Worm (Caenorhabditis elegans) whole organism, young adult: Measurements from ENCODE around the gene dib-1.

Experiments
- B0035.1 ChIP-seq: sonication (generic microtip); optimal IDR thresholded peaks from 2 replicates; lab custom pipeline; 2016; ENCODE audit warnings: missing genetic modification characterization, mild to moderate bottlenecking, missing compliant biosample characterization, missing genotype, missing genetic modification reagents
- C06A6.2 ChIP-seq: fragments of 200-800 bp; sonication (Bioruptor generic); conservative IDR thresholded peaks from 2 replicates; pipeline ENCODE4 v1.3.6; 2022; ENCODE audit warnings: missing genetic modification characterization, missing compliant biosample characterization
- C17E4.6 ChIP-seq: fragments of 200-800 bp; sonication (Bioruptor generic); IDR thresholded peaks from 2 replicates; pipeline ENCODE4 v1.3.6; 2022; ENCODE audit warnings: missing genetic modification reagents, missing genetic modification characterization, missing compliant biosample characterization
- D2030.7 ChIP-seq: fragments of 200-800 bp; sonication (Bioruptor generic); IDR thresholded peaks from 2 replicates; pipeline ENCODE4 v1.3.6; 2022; ENCODE audit warnings: missing genetic modification reagents, missing genetic modification characterization, missing compliant biosample characterization
- F10E7.11 ChIP-seq: sonication (generic microtip); optimal IDR thresholded peaks from 2 replicates; lab custom pipeline; 2017; ENCODE audit warnings: mild to moderate bottlenecking, missing genetic modification characterization, moderate library complexity, missing compliant biosample characterization
- F37B4.10 ChIP-seq: fragments of 200-800 bp; sonication (Bioruptor generic); IDR thresholded peaks from 2 replicates; pipeline ENCODE4 v1.3.6; 2022; ENCODE audit warnings: missing genetic modification characterization, missing compliant biosample characterization
- F39B2.1 ChIP-seq: fragments of 200-800 bp; sonication (Bioruptor generic); IDR thresholded peaks from 2 replicates; pipeline ENCODE4 v1.3.6; 2022; ENCODE audit warnings: missing genetic modification reagents, missing genetic modification characterization, missing compliant biosample characterization
- F55B11.4 ChIP-seq: sonication (generic microtip); optimal IDR thresholded peaks from 2 replicates; lab custom pipeline; 2016; ENCODE audit warnings: missing compliant biosample characterization, missing genetic modification characterization, borderline replicate concordance; ENCODE audit not compliant: insufficient read depth
- F57A8.1 ChIP-seq: fragments of 200-800 bp; sonication (Bioruptor generic); optimal IDR thresholded peaks from 2 replicates; lab custom pipeline; 2018; ENCODE audit warnings: mild to moderate bottlenecking, missing genetic modification characterization, moderate library complexity, missing compliant biosample characterization
- F57C9.4 ChIP-seq: sonication (generic microtip); optimal IDR thresholded peaks from 2 replicates; lab custom pipeline; 2017; ENCODE audit warnings: mild to moderate bottlenecking, missing genetic modification characterization, missing compliant biosample characterization
- Y53G8AR.9 ChIP-seq: fragments of 200-800 bp; sonication (Bioruptor generic); conservative IDR thresholded peaks from 2 replicates; pipeline ENCODE4 v1.3.6; 2022; ENCODE audit warnings: missing genetic modification reagents, missing genetic modification characterization, missing compliant biosample characterization
- Y67H2A.10 ChIP-seq: fragments of 200-800 bp; sonication (Bioruptor generic); conservative IDR thresholded peaks from 2 replicates; pipeline ENCODE4 v1.3.6; 2022; ENCODE audit warnings: missing genetic modification reagents, missing genetic modification characterization, missing compliant biosample characterization
- attf-3 ChIP-seq: fragments of 200-800 bp; sonication (Bioruptor generic); conservative IDR thresholded peaks from 2 replicates; pipeline ENCODE4 v1.3.6; 2022; ENCODE audit warnings: missing genetic modification reagents, missing genetic modification characterization, missing compliant biosample characterization
- bed-1 ChIP-seq: fragments of 200-800 bp; sonication (Bioruptor generic); IDR thresholded peaks from 2 replicates; pipeline ENCODE4 v1.3.6; 2022; ENCODE audit warnings: missing genetic modification reagents, missing genetic modification characterization, missing compliant biosample characterization
- cebp-2 ChIP-seq: fragments of 200-800 bp; sonication (Bioruptor generic); IDR thresholded peaks from 2 replicates; pipeline ENCODE4 v1.3.6; 2022; ENCODE audit warnings: missing genetic modification characterization, missing compliant biosample characterization
- ceh-27 ChIP-seq: fragments of 200-800 bp; sonication (Bioruptor generic); optimal IDR thresholded peaks from 2 replicates; lab custom pipeline; 2018; ENCODE audit warnings: mild to moderate bottlenecking, missing genetic modification characterization, moderate library complexity, missing compliant biosample characterization
- ceh-40 ChIP-seq: fragments of 200-800 bp; sonication (Bioruptor generic); IDR thresholded peaks from 2 replicates; pipeline ENCODE4 v1.3.6; 2022; ENCODE audit warnings: missing genetic modification characterization, missing compliant biosample characterization
- ceh-79 ChIP-seq: sonication (generic microtip); optimal IDR thresholded peaks from 2 replicates; lab custom pipeline; 2017; ENCODE audit warnings: mild to moderate bottlenecking, missing genetic modification characterization, missing compliant biosample characterization
- chd-7 ChIP-seq: sonication (generic microtip); optimal IDR thresholded peaks from 2 replicates; lab custom pipeline; 2016; ENCODE audit warnings: mild to moderate bottlenecking, missing genetic modification characterization, moderate library complexity, missing compliant biosample characterization
- efl-1 ChIP-seq: fragments of 150-350 bp; optimal IDR thresholded peaks from 2 replicates; lab custom pipeline; 2014; ENCODE audit warnings: missing biosample characterization, missing genetic modification reagents, missing genetic modification characterization
- egl-18 ChIP-seq: fragments of 200-800 bp; sonication (Bioruptor generic); IDR thresholded peaks from 2 replicates; pipeline ENCODE4 v1.3.6; 2022; ENCODE audit warnings: missing genetic modification reagents, missing genetic modification characterization, missing compliant biosample characterization
- ekl-4 ChIP-seq: fragments of 200-800 bp; sonication (Bioruptor generic); IDR thresholded peaks from 2 replicates; pipeline ENCODE4 v1.3.6; 2022; ENCODE audit warnings: missing genetic modification reagents, missing genetic modification characterization, missing compliant biosample characterization
- hrde-1 ChIP-seq: sonication (generic microtip); optimal IDR thresholded peaks from 2 replicates; lab custom pipeline; 2016; ENCODE audit warnings: missing genetic modification characterization, mild to moderate bottlenecking, missing compliant biosample characterization, moderate library complexity, missing genotype, missing genetic modification reagents, borderline replicate concordance
- let-526 ChIP-seq: fragments of 200-800 bp; sonication (Bioruptor generic); IDR thresholded peaks from 2 replicates; pipeline ENCODE4 v1.3.6; 2022; ENCODE audit warnings: missing genetic modification reagents, missing genetic modification characterization, missing compliant biosample characterization
- let-607 ChIP-seq, 2 experiments: fragments of 200-800 bp in 1 of 2; sonication (Bioruptor generic) in 1 of 2; sonication (generic microtip) in 1 of 2; optimal IDR thresholded peaks; 2 replicates each; lab custom pipeline; 2016 to 2018; ENCODE audit warnings: mild to moderate bottlenecking in 2 of 2, missing compliant biosample characterization in 2 of 2, missing genetic modification characterization in 2 of 2, moderate library complexity in 2 of 2, missing genotype in 1 of 2
- lin-35 ChIP-seq, 3 experiments: fragments of 150-350 bp in 2 of 3; sonication (generic microtip) in 1 of 3; optimal IDR thresholded peaks; 2 replicates each; lab custom pipeline; 2014 to 2018; ENCODE audit warnings: missing biosample characterization in 3 of 3, missing genetic modification characterization in 3 of 3, missing genetic modification reagents in 3 of 3
- lsy-27 ChIP-seq: sonication (generic microtip); optimal IDR thresholded peaks from 2 replicates; lab custom pipeline; 2017; ENCODE audit warnings: missing genetic modification characterization, mild to moderate bottlenecking, missing compliant biosample characterization, antibody characterized with exemption, missing genotype, borderline replicate concordance; ENCODE audit not compliant: insufficient read depth
- madf-10 ChIP-seq: sonication (generic microtip); optimal IDR thresholded peaks from 2 replicates; lab custom pipeline; 2016; ENCODE audit warnings: mild to moderate bottlenecking, missing genetic modification characterization, missing compliant biosample characterization
- madf-6 ChIP-seq: fragments of 200-800 bp; sonication (Bioruptor generic); IDR thresholded peaks from 2 replicates; pipeline ENCODE4 v1.3.6; 2022; ENCODE audit warnings: missing genetic modification reagents, missing genetic modification characterization, missing compliant biosample characterization
- mel-28 ChIP-seq: sonication (generic microtip); optimal IDR thresholded peaks from 2 replicates; lab custom pipeline; 2016; ENCODE audit warnings: borderline replicate concordance, mild to moderate bottlenecking, missing genetic modification characterization, missing compliant biosample characterization
- nfya-1 ChIP-seq: sonication (generic microtip); optimal IDR thresholded peaks from 2 replicates; lab custom pipeline; 2017; ENCODE audit warnings: antibody characterized with exemption, missing compliant biosample characterization, missing genetic modification characterization, borderline replicate concordance; ENCODE audit not compliant: insufficient read depth
- nfya-2 ChIP-seq: fragments of 200-800 bp; sonication (Bioruptor generic); IDR thresholded peaks from 2 replicates; pipeline ENCODE4 v1.3.6; 2022; ENCODE audit warnings: missing genetic modification reagents, missing genetic modification characterization, missing compliant biosample characterization
- nfyb-1 ChIP-seq: fragments of 200-800 bp; sonication (Bioruptor generic); IDR thresholded peaks from 2 replicates; pipeline ENCODE4 v1.3.6; 2022; ENCODE audit warnings: missing genetic modification reagents, missing genetic modification characterization, missing compliant biosample characterization
- nhr-80 ChIP-seq: sonication (generic microtip); optimal IDR thresholded peaks from 2 replicates; lab custom pipeline; 2016; ENCODE audit warnings: missing genetic modification characterization, missing compliant biosample characterization
- pbrm-1 ChIP-seq: fragments of 200-800 bp; sonication (Bioruptor generic); IDR thresholded peaks from 2 replicates; pipeline ENCODE4 v1.3.6; 2022; ENCODE audit warnings: missing genetic modification reagents, missing genetic modification characterization, missing compliant biosample characterization
- pha-4 ChIP-seq: fragments of 150-350 bp; sonication (generic microtip); optimal IDR thresholded peaks from 2 replicates; lab custom pipeline; 2014; ENCODE audit warnings: missing biosample characterization, missing genetic modification reagents, missing genetic modification characterization
- repo-1 ChIP-seq: sonication (generic microtip); optimal IDR thresholded peaks from 2 replicates; lab custom pipeline; 2017; ENCODE audit warnings: mild to moderate bottlenecking, missing genetic modification characterization, missing compliant biosample characterization
- sdz-38 ChIP-seq: sonication (generic microtip); optimal IDR thresholded peaks from 2 replicates; lab custom pipeline; 2016; ENCODE audit warnings: missing genotype, missing genetic modification characterization, missing compliant biosample characterization
- snpc-3.4 ChIP-seq: sonication (generic microtip); optimal IDR thresholded peaks from 2 replicates; lab custom pipeline; 2017; ENCODE audit warnings: missing genetic modification characterization, mild to moderate bottlenecking, missing compliant biosample characterization, antibody characterized with exemption, moderate library complexity, missing genotype, missing genetic modification reagents
- snpc-4 ChIP-seq, 5 experiments: fragments of 150-350 bp in 1 of 5; sonication (generic microtip) in 4 of 5; optimal IDR thresholded peaks; 2 replicates each; lab custom pipeline; 2014 to 2018; ENCODE audit warnings: missing genetic modification characterization in 5 of 5, missing biosample characterization in 3 of 5, antibody characterized with exemption in 2 of 5, mild to moderate bottlenecking in 2 of 5, missing compliant biosample characterization in 2 of 5, missing genotype in 2 of 5, moderate library complexity in 2 of 5, missing genetic modification reagents in 1 of 5
- unc-130 ChIP-seq: sonication (generic microtip); optimal IDR thresholded peaks from 2 replicates; lab custom pipeline; 2016; ENCODE audit warnings: missing genetic modification reagents, missing genetic modification characterization, missing compliant biosample characterization
- xnd-1 ChIP-seq: sonication (generic microtip); optimal IDR thresholded peaks from 2 replicates; lab custom pipeline; 2016; ENCODE audit warnings: missing genotype, missing genetic modification reagents, missing genetic modification characterization, missing compliant biosample characterization
- ztf-22 ChIP-seq: fragments of 200-800 bp; sonication (Bioruptor generic); optimal IDR thresholded peaks from 2 replicates; lab custom pipeline; 2018; ENCODE audit warnings: mild to moderate bottlenecking, missing genetic modification characterization, moderate library complexity, missing compliant biosample characterization
- ztf-26 ChIP-seq: sonication (generic microtip); optimal IDR thresholded peaks from 2 replicates; lab custom pipeline; 2017; ENCODE audit warnings: missing genetic modification characterization, missing compliant biosample characterization
- ztf-28 ChIP-seq: fragments of 200-800 bp; sonication (Bioruptor generic); IDR thresholded peaks from 2 replicates; pipeline ENCODE4 v1.3.6; 2022; ENCODE audit warnings: missing genetic modification reagents, missing genetic modification characterization, missing compliant biosample characterization
- ztf-3 ChIP-seq: fragments of 200-800 bp; sonication (Bioruptor generic); optimal IDR thresholded peaks from 2 replicates; lab custom pipeline; 2018; ENCODE audit warnings: mild to moderate bottlenecking, missing genetic modification characterization, missing compliant biosample characterization

The dib-1 gene

DNA sequence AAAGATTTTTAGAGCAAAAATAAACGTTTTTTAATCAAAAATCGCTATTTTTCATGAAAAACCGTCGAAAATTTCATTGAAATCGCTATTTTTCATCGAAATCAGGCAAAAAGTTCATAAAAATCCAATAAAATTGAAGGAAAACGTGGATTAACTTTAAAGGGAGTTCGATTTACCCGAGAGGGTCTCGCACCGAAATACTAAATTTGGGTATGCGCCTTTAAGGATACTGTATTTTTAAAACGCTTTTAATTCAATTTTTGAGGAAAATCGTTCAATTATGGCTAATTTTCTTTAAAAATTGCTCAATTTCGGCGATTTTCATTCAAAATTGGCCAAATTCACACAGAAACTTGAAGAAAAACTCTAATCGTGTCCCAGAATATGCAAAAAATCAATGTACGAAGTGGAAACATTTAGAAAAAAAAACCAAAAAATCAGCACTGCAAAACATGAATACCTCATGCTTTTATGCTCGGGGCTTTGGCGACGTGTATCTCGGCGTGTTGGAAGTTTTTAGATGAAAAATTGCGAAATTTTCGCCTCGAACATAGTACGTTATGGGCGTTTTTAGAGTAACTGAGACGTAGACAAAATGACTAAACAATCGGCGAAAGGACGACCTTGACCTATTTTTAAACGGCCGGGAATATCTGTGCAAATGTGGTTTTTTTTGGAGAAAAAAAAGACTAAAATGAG, 2.3 kb downstream of the dib-1 start (continued):
- TF ChIP-seq ztf-28 (GFP tag; lab: Robert Waterston, UW) (0 out of 2 replicates have a peak, but pooled peaks have one; percentile 33), pha-4 (no peak), repo-1 (tag; lab: Kevin White, UChicago) (no peak), F57C9.4 (no peak), egl-18 (no peak), B0035.1 (tag; lab: Kevin White, UChicago) (no peak), unc-130 (no peak), F39B2.1 (no peak), let-607 (tag; optimal IDR thresholded peaks at IDR 0.05; lab: Kevin White, UChicago) (peak; percentile 83 to 84), ceh-79 (tag; lab: Kevin White, UChicago) (no peak), hrde-1 (tag; lab: Kevin White, UChicago) (no peak), chd-7 (no peak), D2030.7 (peak; percentile 56), F37B4.10 (GFP tag; lab: Robert Waterston, UW) (no peak), C06A6.2 (no peak), cebp-2 (GFP tag; lab: Robert Waterston, UW) (no peak), ztf-3 (GFP tag; lab: Kevin White, UChicago) (no peak), let-526 (no peak), Y53G8AR.9 (GFP tag; lab: Robert Waterston, UW) (no peak), ekl-4 (GFP tag; lab: Robert Waterston, UW) (no peak), ztf-22 (GFP tag; lab: Kevin White, UChicago) (no peak), snpc-4 (GFP tag; optimal IDR thresholded peaks at IDR 0.05; lab: Kevin White, UChicago) (no peak), snpc-4 (tag; optimal IDR thresholded peaks at IDR 0.05; lab: Kevin White, UChicago) (no peak), ceh-27 (GFP tag; lab: Kevin White, UChicago) (no peak), efl-1 (GFP tag; lab: Kevin White, UChicago) (peak; percentile 3), F57A8.1 (GFP tag; lab: Kevin White, UChicago) (no peak), sdz-38 (tag; lab: Kevin White, UChicago) (no peak), lin-35 (GFP tag; optimal IDR thresholded peaks at IDR 0.05; lab: Kevin White, UChicago) (no peak), xnd-1 (tag; lab: Kevin White, UChicago) (peak; percentile 40), nfya-1 (no peak), pbrm-1 (no peak), F10E7.11 (tag; lab: Kevin White, UChicago) (no peak), madf-10 (no peak), F55B11.4 (tag; lab: Kevin White, UChicago) (no peak), attf-3 (no peak), mel-28 (tag; lab: Kevin White, UChicago) (no peak), nhr-80 (tag; lab: Kevin White, UChicago) (no peak), ceh-40 (no peak), ztf-26 (tag; lab: Kevin White, UChicago) (no peak), Y67H2A.10 (GFP tag; lab: Robert Waterston, UW) (no peak), bed-1 (GFP tag; lab: Robert Waterston, UW) (no peak), lsy-27 (tag; lab: Kevin White, UChicago) (no peak), snpc-3.4 (tag; lab: Kevin White, UChicago) (no peak), madf-6 (GFP tag; lab: Robert Waterston, UW) (peak; percentile 72), nfyb-1 (GFP tag; lab: Robert Waterston, UW) (no peak), C17E4.6 (GFP tag; lab: Robert Waterston, UW) (no peak), nfya-2 (GFP tag; lab: Robert Waterston, UW) (no peak)
